Worm (Caenorhabditis elegans) whole organism, young adult: ENCODE measurements around the gene tsp-8.

Source experiments
- F10E7.11 ChIP-seq: sonication (generic microtip); optimal IDR thresholded peaks from 2 replicates; lab custom pipeline; 2017; ENCODE audit warnings: mild to moderate bottlenecking, missing genetic modification characterization, moderate library complexity, missing compliant biosample characterization
- F23B12.7 ChIP-seq: sonication (generic microtip); optimal IDR thresholded peaks from 2 replicates; lab custom pipeline; 2017; ENCODE audit warnings: missing genetic modification characterization, mild to moderate bottlenecking, missing compliant biosample characterization, antibody characterized with exemption, moderate library complexity; ENCODE audit not compliant: insufficient read depth
- F52B5.7 ChIP-seq: sonication (generic microtip); optimal IDR thresholded peaks from 2 replicates; lab custom pipeline; 2016; ENCODE audit warnings: mild to moderate bottlenecking, missing genetic modification characterization, missing compliant biosample characterization
- K11D2.4 ChIP-seq: fragments of 200-800 bp; sonication (Bioruptor generic); IDR thresholded peaks from 2 replicates; pipeline ENCODE4 v1.3.6; 2022; ENCODE audit warnings: missing genetic modification reagents, missing genetic modification characterization, missing compliant biosample characterization
- K12H6.12 ChIP-seq: fragments of 200-800 bp; sonication (Bioruptor generic); optimal IDR thresholded peaks from 2 replicates; lab custom pipeline; 2018; ENCODE audit warnings: mild to moderate bottlenecking, missing genetic modification characterization, missing compliant biosample characterization
- Y53G8AR.9 ChIP-seq: fragments of 200-800 bp; sonication (Bioruptor generic); conservative IDR thresholded peaks from 2 replicates; pipeline ENCODE4 v1.3.6; 2022; ENCODE audit warnings: missing genetic modification reagents, missing genetic modification characterization, missing compliant biosample characterization
- Y79H2A.3 ChIP-seq: fragments of 200-800 bp; sonication (Bioruptor generic); conservative IDR thresholded peaks from 2 replicates; pipeline ENCODE4 v1.3.6; 2022; ENCODE audit warnings: missing genetic modification reagents, missing genetic modification characterization, missing compliant biosample characterization
- atf-7 ChIP-seq: sonication (generic microtip); optimal IDR thresholded peaks from 2 replicates; lab custom pipeline; 2017; ENCODE audit warnings: mild to moderate bottlenecking, missing genetic modification characterization, missing compliant biosample characterization
- attf-6 ChIP-seq: fragments of 200-800 bp; sonication (Bioruptor generic); IDR thresholded peaks from 2 replicates; pipeline ENCODE4 v1.3.6; 2022; ENCODE audit warnings: missing genetic modification reagents, missing genetic modification characterization, missing compliant biosample characterization
- dpff-1 ChIP-seq: sonication (generic microtip); optimal IDR thresholded peaks from 2 replicates; lab custom pipeline; 2017; ENCODE audit warnings: mild to moderate bottlenecking, missing genetic modification characterization, missing compliant biosample characterization
- egl-44 ChIP-seq: fragments of 200-800 bp; sonication (Bioruptor generic); IDR thresholded peaks from 2 replicates; pipeline ENCODE4 v1.3.6; 2022; ENCODE audit warnings: missing genetic modification reagents, missing genetic modification characterization, missing compliant biosample characterization
- fkh-3 ChIP-seq: sonication (generic microtip); optimal IDR thresholded peaks from 2 replicates; lab custom pipeline; 2016; ENCODE audit warnings: mild to moderate bottlenecking, missing genetic modification characterization, missing compliant biosample characterization
- gei-17 ChIP-seq: fragments of 200-800 bp; sonication (Bioruptor generic); optimal IDR thresholded peaks from 2 replicates; lab custom pipeline; 2018; ENCODE audit warnings: mild to moderate bottlenecking, missing genetic modification characterization, missing compliant biosample characterization
- hlh-26 ChIP-seq: fragments of 200-800 bp; sonication (Bioruptor generic); conservative IDR thresholded peaks from 2 replicates; pipeline ENCODE4 v1.3.6; 2022; ENCODE audit warnings: missing genetic modification reagents, missing genetic modification characterization, missing compliant biosample characterization
- hmg-1.2 ChIP-seq: fragments of 200-800 bp; sonication (Bioruptor generic); IDR thresholded peaks from 2 replicates; pipeline ENCODE4 v1.3.6; 2022; ENCODE audit warnings: missing genetic modification reagents, missing genetic modification characterization, missing compliant biosample characterization
- hsf-1 ChIP-seq: fragments of 200-800 bp; sonication (Bioruptor generic); IDR thresholded peaks from 2 replicates; pipeline ENCODE4 v1.3.6; 2022; ENCODE audit warnings: missing genetic modification reagents, missing genetic modification characterization, missing compliant biosample characterization
- lir-1 ChIP-seq: fragments of 200-800 bp; sonication (Bioruptor generic); conservative IDR thresholded peaks from 2 replicates; pipeline ENCODE4 v1.3.6; 2022; ENCODE audit warnings: missing genetic modification reagents, missing genetic modification characterization, missing compliant biosample characterization
- lsl-1 ChIP-seq: fragments of 200-800 bp; sonication (Bioruptor generic); optimal IDR thresholded peaks from 2 replicates; lab custom pipeline; 2018; ENCODE audit warnings: mild to moderate bottlenecking, missing genetic modification characterization, moderate library complexity, missing compliant biosample characterization
- madf-6 ChIP-seq: fragments of 200-800 bp; sonication (Bioruptor generic); IDR thresholded peaks from 2 replicates; pipeline ENCODE4 v1.3.6; 2022; ENCODE audit warnings: missing genetic modification reagents, missing genetic modification characterization, missing compliant biosample characterization
- mcd-1 ChIP-seq: fragments of 200-800 bp; sonication (Bioruptor generic); IDR thresholded peaks from 2 replicates; pipeline ENCODE4 v1.3.6; 2022; ENCODE audit warnings: missing genetic modification reagents, missing genetic modification characterization, missing compliant biosample characterization
- nfya-2 ChIP-seq: fragments of 200-800 bp; sonication (Bioruptor generic); IDR thresholded peaks from 2 replicates; pipeline ENCODE4 v1.3.6; 2022; ENCODE audit warnings: missing genetic modification reagents, missing genetic modification characterization, missing compliant biosample characterization
- nfyb-1 ChIP-seq: fragments of 200-800 bp; sonication (Bioruptor generic); IDR thresholded peaks from 2 replicates; pipeline ENCODE4 v1.3.6; 2022; ENCODE audit warnings: missing genetic modification reagents, missing genetic modification characterization, missing compliant biosample characterization
- nhr-179 ChIP-seq: sonication (generic microtip); optimal IDR thresholded peaks from 2 replicates; lab custom pipeline; 2016; ENCODE audit warnings: mild to moderate bottlenecking, missing genetic modification characterization, missing compliant biosample characterization
- nhr-90 ChIP-seq: sonication (generic microtip); optimal IDR thresholded peaks from 2 replicates; lab custom pipeline; 2016; ENCODE audit warnings: missing genotype, mild to moderate bottlenecking, missing genetic modification characterization, missing compliant biosample characterization
- pbrm-1 ChIP-seq: fragments of 200-800 bp; sonication (Bioruptor generic); IDR thresholded peaks from 2 replicates; pipeline ENCODE4 v1.3.6; 2022; ENCODE audit warnings: missing genetic modification reagents, missing genetic modification characterization, missing compliant biosample characterization
- rcor-1 ChIP-seq: fragments of 200-800 bp; sonication (Bioruptor generic); IDR thresholded peaks from 2 replicates; pipeline ENCODE4 v1.3.6; 2022; ENCODE audit warnings: missing genetic modification reagents, missing genetic modification characterization, missing compliant biosample characterization
- repo-1 ChIP-seq: sonication (generic microtip); optimal IDR thresholded peaks from 2 replicates; lab custom pipeline; 2017; ENCODE audit warnings: mild to moderate bottlenecking, missing genetic modification characterization, missing compliant biosample characterization
- rpc-1 ChIP-seq, 2 experiments: fragments of 150-350 bp in 1 of 2; sonication (generic microtip) in 1 of 2; optimal IDR thresholded peaks; 2 replicates each; lab custom pipeline; 2014 to 2018; ENCODE audit warnings: missing biosample characterization in 1 of 2, missing genetic modification characterization in 1 of 2, missing genetic modification reagents in 1 of 2, missing genotype in 1 of 2
- sea-2 ChIP-seq: fragments of 200-800 bp; sonication (Bioruptor generic); IDR thresholded peaks from 2 replicates; pipeline ENCODE4 v1.3.6; 2022; ENCODE audit warnings: missing genetic modification characterization, missing compliant biosample characterization
- snpc-1.1 ChIP-seq: sonication (generic microtip); optimal IDR thresholded peaks from 2 replicates; lab custom pipeline; 2017; ENCODE audit warnings: missing genetic modification characterization, mild to moderate bottlenecking, missing compliant biosample characterization, antibody characterized with exemption, moderate library complexity, missing genotype, missing genetic modification reagents; ENCODE audit not compliant: insufficient read depth
- snpc-1.3 ChIP-seq: sonication (generic microtip); optimal IDR thresholded peaks from 2 replicates; lab custom pipeline; 2017; ENCODE audit warnings: missing genetic modification characterization, mild to moderate bottlenecking, missing compliant biosample characterization, antibody characterized with exemption, moderate library complexity, missing genotype, missing genetic modification reagents; ENCODE audit not compliant: insufficient read depth
- snpc-4 ChIP-seq, 5 experiments: fragments of 150-350 bp in 1 of 5; sonication (generic microtip) in 4 of 5; optimal IDR thresholded peaks; 2 replicates each; lab custom pipeline; 2014 to 2018; ENCODE audit warnings: missing genetic modification characterization in 5 of 5, missing biosample characterization in 3 of 5, antibody characterized with exemption in 2 of 5, mild to moderate bottlenecking in 2 of 5, missing compliant biosample characterization in 2 of 5, missing genotype in 2 of 5, moderate library complexity in 2 of 5, missing genetic modification reagents in 1 of 5
- sptf-2 ChIP-seq: fragments of 200-800 bp; sonication (Bioruptor generic); optimal IDR thresholded peaks from 2 replicates; lab custom pipeline; 2018; ENCODE audit warnings: mild to moderate bottlenecking, missing genetic modification characterization, missing compliant biosample characterization
- tbx-9 ChIP-seq: sonication (generic microtip); optimal IDR thresholded peaks from 2 replicates; lab custom pipeline; 2016; ENCODE audit warnings: borderline replicate concordance, missing genetic modification characterization, inconsistent platforms, missing compliant biosample characterization
- unc-62 ChIP-seq: fragments of 150-350 bp; optimal IDR thresholded peaks from 2 replicates; lab custom pipeline; 2014; ENCODE audit warnings: missing biosample characterization, missing genetic modification reagents, missing genetic modification characterization
- xnd-1 ChIP-seq: sonication (generic microtip); optimal IDR thresholded peaks from 2 replicates; lab custom pipeline; 2016; ENCODE audit warnings: missing genotype, missing genetic modification reagents, missing genetic modification characterization, missing compliant biosample characterization
- zfh-2 ChIP-seq: fragments of 200-800 bp; sonication (Bioruptor generic); conservative IDR thresholded peaks from 2 replicates; pipeline ENCODE4 v1.3.6; 2022; ENCODE audit warnings: missing genetic modification reagents, missing genetic modification characterization, missing compliant biosample characterization
- ztf-18 ChIP-seq: sonication (generic microtip); optimal IDR thresholded peaks from 2 replicates; lab custom pipeline; 2016; ENCODE audit warnings: missing genotype, mild to moderate bottlenecking, missing genetic modification characterization, missing compliant biosample characterization

The tsp-8 gene

DNA sequence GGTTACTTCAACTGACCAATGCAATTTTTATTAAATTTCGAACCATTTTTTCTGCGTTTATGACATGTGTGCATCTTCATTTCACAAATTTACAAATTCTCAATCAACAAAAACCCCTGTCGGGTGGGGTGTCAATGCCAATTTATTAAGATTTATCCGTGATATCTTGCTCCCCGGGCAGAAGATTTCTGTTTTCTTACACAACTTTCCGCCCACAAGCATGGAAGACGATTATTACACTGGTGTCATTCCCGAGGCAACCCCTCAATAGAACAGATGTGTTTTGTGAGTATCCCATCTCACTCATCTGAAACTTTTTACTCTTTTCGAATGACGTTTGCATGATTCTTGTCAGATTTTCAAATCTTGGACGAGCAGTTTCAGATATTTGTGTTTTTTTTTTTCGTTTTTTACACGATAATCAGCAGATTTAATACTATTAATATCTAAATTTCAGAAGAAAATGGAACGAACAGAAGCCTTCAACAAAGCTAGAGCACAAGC is 2.6 kb upstream of the tsp-8 start, which contains the start of gene F33C8.4 (continued):
- no peak for TF ChIP-seq F10E7.11 (tag; lab: Kevin White, UChicago)
- no peak for TF ChIP-seq nhr-90 (tag; lab: Kevin White, UChicago)

ce11 chrX:14724935-14725334 is 4.4 kb downstream of the tsp-8 start:
- TF ChIP-seq F52B5.7 = no peak
- TF ChIP-seq sptf-2 (GFP tag; lab: Kevin White, UChicago) = no peak
- TF ChIP-seq zfh-2 (GFP tag; lab: Robert Waterston, UW) = peak; percentile 77
- TF ChIP-seq K11D2.4 = 0 out of 2 replicates have a peak, but pooled peaks have one; percentile 43

- TF ChIP-seq hsf-1 (GFP tag; lab: Robert Waterston, UW) = peak; percentile 94
Observed at ce11 chrX:14724139-14724538, 5.2 kb downstream of the tsp-8 start.

- TF ChIP-seq tbx-9 (tag; lab: Kevin White, UChicago) (no peak), egl-44 (no peak), repo-1 (tag; lab: Kevin White, UChicago) (no peak), lir-1 (GFP tag; lab: Robert Waterston, UW) (no peak)
Observed at ce11 chrX:14721098-14721497, 8.2 kb downstream of the tsp-8 start, which contains the start of gene F33C8.2. F33C8.2 (plus strand) TSS chrX:14721398.

DNA sequence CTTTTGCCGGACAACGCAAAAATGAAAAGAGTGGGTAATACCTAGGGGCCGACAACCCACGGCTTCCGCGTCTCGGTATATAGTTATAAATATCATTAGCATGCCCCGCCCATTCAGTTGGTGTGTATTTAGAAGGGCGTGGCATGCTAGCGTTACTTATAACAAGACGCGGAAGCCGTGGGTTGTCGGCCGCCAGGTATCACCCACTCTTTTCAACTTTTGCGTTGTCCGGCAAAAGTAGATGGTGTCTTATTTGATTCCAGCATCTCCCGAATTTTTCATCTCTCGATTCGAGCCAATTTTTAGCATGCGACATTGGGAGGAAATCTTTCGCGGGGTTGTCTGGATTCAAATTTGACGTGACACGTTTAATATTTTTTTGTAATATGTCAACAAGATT is 11.5 kb downstream of the tsp-8 start:
- no peak for TF ChIP-seq rpc-1 (optimal IDR thresholded peaks at IDR 0.05; lab: Kevin White, UChicago)
- peak; percentile 35 for TF ChIP-seq rpc-1 (tag; optimal IDR thresholded peaks at IDR 0.05; lab: Kevin White, UChicago)
- TF ChIP-seq snpc-1.1 (tag; lab: Kevin White, UChicago) = peak; percentile 64
- no peak for TF ChIP-seq nfya-2 (GFP tag; lab: Robert Waterston, UW)
- no peak; the same call in 1 of the 2 replicates for TF ChIP-seq hmg-1.2 (GFP tag; lab: Robert Waterston, UW)
- no peak for TF ChIP-seq fkh-3 (tag; lab: Kevin White, UChicago)
- TF ChIP-seq atf-7 (tag; lab: Kevin White, UChicago) = no peak
- no peak for TF ChIP-seq rcor-1
- no peak for TF ChIP-seq madf-6 (GFP tag; lab: Robert Waterston, UW)
- no peak for TF ChIP-seq lsl-1 (GFP tag; lab: Kevin White, UChicago)
- TF ChIP-seq sea-2 (GFP tag; lab: Robert Waterston, UW) = no peak
- TF ChIP-seq F23B12.7 (tag; lab: Kevin White, UChicago) = no peak
- TF ChIP-seq snpc-4 (GFP tag; optimal IDR thresholded peaks at IDR 0.05; lab: Kevin White, UChicago) = peak; percentile 76
- TF ChIP-seq snpc-4 (tag; optimal IDR thresholded peaks at IDR 0.05; lab: Kevin White, UChicago) = peak in 3 of 4 experiments; percentile 46 to 85 (median 73)
- TF ChIP-seq, all 124 proteins: peak for 3

ce11 chrX:14715459-14715858 is 13.8 kb downstream of the tsp-8 start:
- TF ChIP-seq gei-17 (GFP tag; lab: Kevin White, UChicago) (no peak), attf-6 (GFP tag; lab: Robert Waterston, UW) (no peak), dpff-1 (tag; lab: Kevin White, UChicago) (no peak), snpc-1.3 (tag; lab: Kevin White, UChicago) (no peak), Y79H2A.3 (GFP tag; lab: Robert Waterston, UW) (no peak), hmg-1.2 (GFP tag; lab: Robert Waterston, UW) (peak; percentile 37; the same call in 1 of the 2 replicates), tbx-9 (tag; lab: Kevin White, UChicago) (no peak), nhr-179 (tag; lab: Kevin White, UChicago) (no peak), nfyb-1 (GFP tag; lab: Robert Waterston, UW) (no peak), mcd-1 (GFP tag; lab: Robert Waterston, UW) (no peak), ztf-18 (tag; lab: Kevin White, UChicago) (no peak), hlh-26 (GFP tag; lab: Robert Waterston, UW) (no peak), snpc-4 (GFP tag; optimal IDR thresholded peaks at IDR 0.05; lab: Kevin White, UChicago) (no peak), snpc-4 (tag; optimal IDR thresholded peaks at IDR 0.05; lab: Kevin White, UChicago) (peak in 3 of 4 experiments; percentile 29 to 92 (median 91)), pbrm-1 (GFP tag; lab: Robert Waterston, UW) (no peak), Y53G8AR.9 (GFP tag; lab: Robert Waterston, UW) (no peak), xnd-1 (no peak), K12H6.12 (tag; lab: Kevin White, UChicago) (no peak), unc-62 (GFP tag; lab: Kevin White, UChicago) (no peak)
